Worm (Caenorhabditis elegans) whole organism, L4/young adult: ENCODE results near the gene B0365.9.
A peak's percentile ranks its signal among the peaks of the same experiment; 100 is the strongest.
"Not testable (repeated sequence)": the region's sequence is repeated elsewhere in the genome, so short reads cannot be mapped to it uniquely, and the experiment has no call there.

Experiments used
- W03F9.2 ChIP-seq: fragments of 150-350 bp; optimal IDR thresholded peaks from 2 replicates; lab custom pipeline; 2014; ENCODE audit warnings: missing biosample characterization, missing genetic modification characterization
- dao-5 ChIP-seq: sonication (generic microtip); optimal IDR thresholded peaks from 2 replicates; lab custom pipeline; 2016; ENCODE audit warnings: missing genotype, missing genetic modification characterization, moderate library complexity, missing compliant biosample characterization
- him-1 ChIP-seq: sonication (generic microtip); optimal IDR thresholded peaks from 2 replicates; lab custom pipeline; 2016; ENCODE audit warnings: missing genotype, missing genetic modification reagents, missing genetic modification characterization, missing compliant biosample characterization

Gene B0365.9

ce11 chrV:13138681-13139080 lies 5.3 kb upstream of the B0365.9 start, which contains the start of gene dhc-3:
TSS of gene dhc-3 (plus strand) at chrV:13138981.
- no peak for TF ChIP-seq W03F9.2 (tag; lab: Kevin White, UChicago)
- TF ChIP-seq dao-5 (tag; lab: Kevin White, UChicago): no peak
- TF ChIP-seq him-1: no peak

DNA sequence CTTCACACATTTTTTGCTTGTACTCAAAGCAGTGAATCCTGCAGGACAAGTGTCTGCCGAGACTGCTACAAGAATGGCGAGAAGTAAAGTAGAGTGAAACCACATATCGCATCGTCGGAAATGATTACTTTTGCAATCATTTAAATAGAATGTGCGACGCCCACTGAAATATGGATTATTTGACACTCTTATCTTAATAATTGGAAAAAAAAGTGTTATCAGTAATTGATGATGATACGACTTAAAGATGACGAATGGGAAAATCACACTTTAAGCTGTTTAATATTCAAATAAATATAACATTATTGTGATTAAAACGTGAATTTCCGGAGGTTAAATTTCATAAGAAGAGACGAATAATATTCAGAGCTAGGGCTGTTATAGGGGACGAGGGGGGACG lies 4.6 kb upstream of the B0365.9 start, which contains the start of gene clec-41:
TSS of gene clec-41 (minus strand) at position 147 of the 400 bp plus-strand sequence.
- TF ChIP-seq dao-5 (tag; lab: Kevin White, UChicago): no peak
- no peak for TF ChIP-seq him-1
- TF ChIP-seq W03F9.2 (tag; lab: Kevin White, UChicago): no peak

DNA sequence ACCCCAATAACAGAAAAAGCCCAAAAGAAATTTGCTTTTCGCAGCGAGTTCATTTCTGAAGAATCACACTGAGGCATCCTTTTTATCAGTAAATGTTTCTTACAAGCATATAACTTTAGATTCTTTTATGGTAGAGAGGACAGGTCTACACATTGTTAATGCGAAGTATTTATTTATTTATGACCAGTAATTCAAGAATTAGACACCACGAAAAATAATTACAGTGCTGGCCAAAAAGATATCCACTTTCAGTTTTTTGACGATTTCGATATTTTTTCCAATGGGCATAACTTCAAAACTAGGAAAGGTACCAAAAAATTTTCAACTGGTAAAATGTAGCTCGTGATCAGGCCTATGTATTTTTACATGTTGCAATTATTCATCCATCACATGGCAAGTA lies 1.4 kb upstream of the B0365.9 start, which contains the start of gene clec-225:
TSS of gene clec-225 (minus strand) at position 101 of the 400 bp plus-strand sequence.
- not testable (repeated sequence) for TF ChIP-seq W03F9.2 (tag; lab: Kevin White, UChicago); dao-5 (tag; lab: Kevin White, UChicago); him-1

DNA sequence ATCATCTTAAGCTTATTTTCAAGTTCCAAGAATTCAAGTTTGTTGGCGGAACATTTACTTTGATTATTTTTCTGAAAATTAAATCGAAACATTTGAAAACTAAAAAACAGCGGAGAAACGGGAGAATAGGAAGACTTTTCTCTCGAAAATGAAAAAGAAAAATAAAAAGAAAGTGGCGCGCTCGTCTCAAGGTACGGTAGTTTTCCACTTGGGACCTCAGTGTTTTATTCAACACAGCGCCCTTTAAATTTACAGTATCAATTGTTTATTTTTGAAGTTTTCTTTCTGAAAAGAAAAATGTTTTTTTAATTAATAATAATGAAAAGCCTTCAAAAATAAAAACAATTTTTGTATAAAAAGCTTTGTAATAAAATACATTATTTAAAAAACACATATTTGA lies 1.9 kb downstream of the B0365.9 start:
- TF ChIP-seq dao-5 (tag; lab: Kevin White, UChicago): no peak
- TF ChIP-seq W03F9.2 (tag; lab: Kevin White, UChicago): peak; percentile 56
- TF ChIP-seq him-1: no peak

DNA sequence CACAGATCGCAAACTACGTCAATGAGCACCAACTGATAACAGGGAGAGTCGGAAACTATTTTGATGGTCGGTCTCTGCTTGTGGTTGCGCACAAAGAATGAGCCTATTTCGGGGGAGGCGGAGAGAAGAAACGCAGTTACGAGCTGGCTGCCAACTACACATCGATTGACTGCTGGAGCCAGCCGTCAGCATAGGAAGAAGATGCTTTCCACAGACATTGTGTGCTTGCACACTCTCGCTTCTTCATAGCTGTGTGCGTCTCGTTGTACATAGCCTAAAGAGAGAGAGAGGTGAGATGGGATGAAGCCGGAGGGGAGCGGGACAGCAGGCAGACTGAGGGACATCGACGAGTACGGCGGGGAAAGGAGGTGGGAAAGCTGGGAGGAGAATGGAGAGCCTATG lies 2.9 kb downstream of the B0365.9 start:
- no peak for TF ChIP-seq dao-5 (tag; lab: Kevin White, UChicago)
- TF ChIP-seq him-1: peak; percentile 74
- TF ChIP-seq W03F9.2 (tag; lab: Kevin White, UChicago): peak; percentile 17

DNA sequence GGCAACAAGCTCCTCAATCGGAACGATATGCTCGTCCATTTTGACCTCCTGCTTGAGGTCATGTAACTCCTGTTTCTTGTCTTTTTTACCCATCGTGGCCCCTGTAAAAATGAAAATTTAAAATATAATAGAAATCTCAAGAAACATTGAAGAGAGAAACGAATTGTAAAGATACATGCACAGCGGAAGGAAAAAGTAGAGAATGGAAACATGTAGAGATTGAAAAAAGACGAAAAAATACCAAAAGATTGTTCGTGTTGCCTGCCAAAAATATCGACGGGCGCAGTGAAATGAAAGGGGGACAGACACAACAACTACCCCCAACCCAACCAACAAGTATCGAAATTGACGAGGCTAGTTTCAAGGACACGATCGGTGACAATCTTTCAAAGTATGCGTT lies 3.5 kb downstream of the B0365.9 start, which contains the start of gene eat-6:
TSS of gene eat-6 (minus strand) at position 101 of the 400 bp plus-strand sequence.
- no peak for TF ChIP-seq dao-5 (tag; lab: Kevin White, UChicago)
- no peak for TF ChIP-seq W03F9.2 (tag; lab: Kevin White, UChicago)
- no peak for TF ChIP-seq him-1

ce11 chrV:13121266-13121665 lies 12.1 kb downstream of the B0365.9 start:
- TF ChIP-seq W03F9.2 (tag; lab: Kevin White, UChicago) (no peak), him-1 (no peak), dao-5 (tag; lab: Kevin White, UChicago) (no peak)

DNA sequence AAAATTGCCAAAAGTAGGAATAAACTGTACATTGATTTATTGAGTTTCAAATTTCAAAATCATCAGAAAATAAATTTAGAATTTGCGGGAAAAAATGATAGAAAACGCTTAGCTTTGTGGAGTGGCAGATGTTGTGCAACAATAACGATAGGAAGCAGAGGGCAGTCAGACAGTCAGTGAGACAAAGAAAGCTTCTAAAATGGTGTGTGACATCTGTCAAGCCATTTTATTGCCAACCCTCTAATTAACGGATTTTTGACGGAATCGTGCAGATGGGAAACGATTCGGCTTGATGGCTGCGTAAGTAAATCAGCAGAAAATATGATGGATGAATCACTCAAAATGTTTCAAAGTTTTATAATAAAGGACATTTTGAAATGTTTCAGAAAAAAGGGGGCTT lies 13.3 kb downstream of the B0365.9 start, which contains the start of gene max-1:
TSS of gene max-1 (minus strand) at position 124 of the 400 bp plus-strand sequence.
- TF ChIP-seq dao-5 (tag; lab: Kevin White, UChicago) (no peak), him-1 (no peak), W03F9.2 (tag; lab: Kevin White, UChicago) (no peak)

ce11 chrV:13116114-13116603 lies 17.2 kb downstream of the B0365.9 start, which contains the start of gene acly-2:
TSS of gene acly-2 (plus strand) at chrV:13116488.
- TF ChIP-seq him-1: no peak
- no peak for TF ChIP-seq W03F9.2 (tag; lab: Kevin White, UChicago)
- TF ChIP-seq dao-5 (tag; lab: Kevin White, UChicago): no peak

- no peak for TF ChIP-seq dao-5 (tag; lab: Kevin White, UChicago)
- TF ChIP-seq him-1: no peak
- no peak for TF ChIP-seq W03F9.2 (tag; lab: Kevin White, UChicago)
Measured at ce11 chrV:13114552-13115237, 18.7 kb downstream of the B0365.9 start.

- TF ChIP-seq W03F9.2 (tag; lab: Kevin White, UChicago) (no peak), dao-5 (tag; lab: Kevin White, UChicago) (no peak), him-1 (no peak)
Measured at ce11 chrV:13112937-13113497, 20.3 kb downstream of the B0365.9 start.

- no peak for TF ChIP-seq dao-5 (tag; lab: Kevin White, UChicago)
- TF ChIP-seq him-1: no peak
- TF ChIP-seq W03F9.2 (tag; lab: Kevin White, UChicago): no peak
Measured at ce11 chrV:13111599-13112191, 21.7 kb downstream of the B0365.9 start.

ce11 chrV:13105840-13106429 lies 27.4 kb downstream of the B0365.9 start:
- TF ChIP-seq W03F9.2 (tag; lab: Kevin White, UChicago) (no peak), him-1 (no peak), dao-5 (tag; lab: Kevin White, UChicago) (no peak)
